Worm (Caenorhabditis elegans) whole organism, L4 larva: Measurements from ENCODE around the gene nspc-20.

ENCODE experiments used
- D1046.2 ChIP-seq: fragments of 200-800 bp; sonication (Bioruptor generic); IDR thresholded peaks from 2 replicates; pipeline ENCODE4 v1.3.6; 2022; ENCODE audit warnings: missing genetic modification characterization, missing compliant biosample characterization
- F10B5.3 ChIP-seq: sonication (generic microtip); optimal IDR thresholded peaks from 2 replicates; lab custom pipeline; 2016; ENCODE audit warnings: mild to moderate bottlenecking, missing genetic modification characterization, missing compliant biosample characterization
- F26F4.8 ChIP-seq: fragments of 200-800 bp; sonication (Bioruptor generic); conservative IDR thresholded peaks from 2 replicates; pipeline ENCODE4 v1.3.6; 2022; ENCODE audit warnings: missing genetic modification characterization, missing compliant biosample characterization
- R02D3.7 ChIP-seq: fragments of 150-350 bp; sonication (generic microtip); optimal IDR thresholded peaks from 3 replicates; lab custom pipeline; 2014; ENCODE audit warnings: missing biosample characterization, missing genetic modification characterization
- T20F7.1 ChIP-seq: fragments of 200-800 bp; sonication (Bioruptor generic); optimal IDR thresholded peaks from 2 replicates; lab custom pipeline; 2018; ENCODE audit warnings: mild to moderate bottlenecking, missing genetic modification characterization, missing compliant biosample characterization
- Y105C5A.15 ChIP-seq: fragments of 200-800 bp; sonication (Bioruptor generic); IDR thresholded peaks from 2 replicates; pipeline ENCODE4 v1.3.6; 2022; ENCODE audit warnings: missing genetic modification characterization, missing compliant biosample characterization
- Y5F2A.4 ChIP-seq: fragments of 200-800 bp; sonication (Bioruptor generic); optimal IDR thresholded peaks from 2 replicates; lab custom pipeline; 2018; ENCODE audit warnings: mild to moderate bottlenecking, missing genetic modification characterization, missing compliant biosample characterization
- Y75B8A.6 ChIP-seq: fragments of 200-800 bp; sonication (Bioruptor generic); IDR thresholded peaks from 2 replicates; pipeline ENCODE4 v1.3.6; 2022; ENCODE audit warnings: missing genetic modification reagents, missing genetic modification characterization, missing compliant biosample characterization
- ZK337.2 ChIP-seq: fragments of 200-800 bp; sonication (Bioruptor generic); IDR thresholded peaks from 2 replicates; pipeline ENCODE4 v1.3.6; 2022; ENCODE audit warnings: missing genetic modification reagents, missing genetic modification characterization, missing compliant biosample characterization
- ZK546.5 ChIP-seq, 2 experiments: sonication (generic microtip); optimal IDR thresholded peaks; 2 replicates each; lab custom pipeline; 2017; ENCODE audit warnings: missing biosample characterization in 2 of 2, missing genetic modification characterization in 2 of 2
- ama-1 ChIP-seq: fragments of 150-350 bp; optimal IDR thresholded peaks from 2 replicates; lab custom pipeline; 2014; ENCODE audit warnings: inconsistent platforms, mixed read lengths
- attf-4 ChIP-seq: sonication (generic microtip); optimal IDR thresholded peaks from 3 replicates; lab custom pipeline; 2017; ENCODE audit warnings: missing biosample characterization, missing genetic modification characterization
- ceh-82 ChIP-seq: sonication (generic microtip); optimal IDR thresholded peaks from 2 replicates; lab custom pipeline; 2017; ENCODE audit warnings: missing biosample characterization, missing genetic modification characterization
- ctbp-1 ChIP-seq: fragments of 200-800 bp; sonication (Bioruptor generic); IDR thresholded peaks from 2 replicates; pipeline ENCODE4 v1.3.6; 2022; ENCODE audit warnings: missing genetic modification reagents, missing genetic modification characterization, missing compliant biosample characterization
- daf-12 ChIP-seq: fragments of 150-350 bp; optimal IDR thresholded peaks from 2 replicates; lab custom pipeline; 2014; ENCODE audit warnings: missing biosample characterization, missing genetic modification reagents, missing genetic modification characterization
- daf-19 ChIP-seq: fragments of 200-800 bp; sonication (Bioruptor generic); conservative IDR thresholded peaks from 2 replicates; pipeline ENCODE4 v1.3.6; 2022; ENCODE audit warnings: missing genetic modification characterization, missing compliant biosample characterization
- daf-8 ChIP-seq: fragments of 200-800 bp; sonication (Bioruptor generic); IDR thresholded peaks from 2 replicates; pipeline ENCODE4 v1.3.6; 2022; ENCODE audit warnings: missing genetic modification characterization, missing compliant biosample characterization
- dmd-6 ChIP-seq: fragments of 200-800 bp; sonication (Bioruptor generic); IDR thresholded peaks from 2 replicates; pipeline ENCODE4 v1.3.6; 2022; ENCODE audit warnings: missing genetic modification reagents, missing genetic modification characterization, missing compliant biosample characterization
- dmd-9 ChIP-seq: fragments of 200-800 bp; sonication (Bioruptor generic); IDR thresholded peaks from 2 replicates; pipeline ENCODE4 v1.3.6; 2022; ENCODE audit warnings: missing genetic modification reagents, missing genetic modification characterization, missing compliant biosample characterization
- dpl-1 ChIP-seq: fragments of 150-350 bp; optimal IDR thresholded peaks from 2 replicates; lab custom pipeline; 2014; ENCODE audit warnings: missing biosample characterization, missing genetic modification reagents, missing genetic modification characterization
- egl-43 ChIP-seq: fragments of 200-800 bp; sonication (Bioruptor generic); IDR thresholded peaks from 2 replicates; pipeline ENCODE4 v1.3.6; 2022; ENCODE audit warnings: missing genetic modification reagents, missing genetic modification characterization, missing compliant biosample characterization
- fkh-10 ChIP-seq: fragments of 150-350 bp; optimal IDR thresholded peaks from 2 replicates; lab custom pipeline; 2014; ENCODE audit warnings: missing biosample characterization, missing genetic modification reagents, missing genetic modification characterization
- gei-8 ChIP-seq: fragments of 200-800 bp; sonication (Bioruptor generic); optimal IDR thresholded peaks from 2 replicates; lab custom pipeline; 2018; ENCODE audit warnings: mild to moderate bottlenecking, missing genetic modification characterization, missing compliant biosample characterization
- hmg-1.1 ChIP-seq: fragments of 200-800 bp; sonication (Bioruptor generic); IDR thresholded peaks from 2 replicates; pipeline ENCODE4 v1.3.6; 2022; ENCODE audit warnings: missing genetic modification reagents, missing genetic modification characterization, missing compliant biosample characterization
- jun-1 ChIP-seq: fragments of 150-350 bp; optimal IDR thresholded peaks from 2 replicates; lab custom pipeline; 2014; ENCODE audit warnings: missing biosample characterization, missing genetic modification reagents, missing genetic modification characterization
- lim-7 ChIP-seq: fragments of 200-800 bp; sonication (Bioruptor generic); IDR thresholded peaks from 2 replicates; pipeline ENCODE4 v1.3.6; 2022; ENCODE audit warnings: missing genetic modification characterization, missing compliant biosample characterization
- lin-1 ChIP-seq: fragments of 200-800 bp; sonication (Bioruptor generic); IDR thresholded peaks from 2 replicates; pipeline ENCODE4 v1.3.6; 2022; ENCODE audit warnings: missing genetic modification reagents, missing genetic modification characterization, missing compliant biosample characterization
- lin-29 ChIP-seq: fragments of 200-800 bp; sonication (Bioruptor generic); IDR thresholded peaks from 2 replicates; pipeline ENCODE4 v1.3.6; 2022; ENCODE audit warnings: missing genetic modification reagents, missing genetic modification characterization, missing compliant biosample characterization
- madf-5 ChIP-seq, 2 experiments: fragments of 200-800 bp; sonication (Bioruptor generic); IDR thresholded peaks; 2 replicates each; pipeline ENCODE4 v1.3.6; 2022; ENCODE audit warnings: missing compliant biosample characterization in 2 of 2, missing genetic modification characterization in 2 of 2
- madf-9 ChIP-seq: fragments of 200-800 bp; sonication (Bioruptor generic); conservative IDR thresholded peaks from 2 replicates; pipeline ENCODE4 v1.3.6; 2022; ENCODE audit warnings: missing genetic modification reagents, missing genetic modification characterization, missing compliant biosample characterization
- mep-1 ChIP-seq: fragments of 150-350 bp; sonication (generic microtip); optimal IDR thresholded peaks from 3 replicates; lab custom pipeline; 2014; ENCODE audit warnings: missing biosample characterization, missing genetic modification characterization
- mxl-2 ChIP-seq: fragments of 200-800 bp; sonication (Bioruptor generic); conservative IDR thresholded peaks from 2 replicates; pipeline ENCODE4 v1.3.6; 2022; ENCODE audit warnings: missing genetic modification reagents, missing genetic modification characterization, missing compliant biosample characterization
- mxl-3 ChIP-seq: fragments of 200-800 bp; sonication (Bioruptor generic); optimal IDR thresholded peaks from 2 replicates; lab custom pipeline; 2018; ENCODE audit warnings: mild to moderate bottlenecking, missing genetic modification characterization, missing compliant biosample characterization
- nhr-237 ChIP-seq: sonication (generic microtip); optimal IDR thresholded peaks from 2 replicates; lab custom pipeline; 2017; ENCODE audit warnings: missing biosample characterization, missing genetic modification characterization
- nhr-25 ChIP-seq: sonication (generic microtip); optimal IDR thresholded peaks from 2 replicates; lab custom pipeline; 2017; ENCODE audit warnings: missing genetic modification characterization, mild to moderate bottlenecking, missing compliant biosample characterization, antibody characterized with exemption, moderate library complexity, borderline replicate concordance; ENCODE audit not compliant: insufficient read depth
- nhr-28 ChIP-seq: fragments of 150-350 bp; optimal IDR thresholded peaks from 2 replicates; lab custom pipeline; 2014; ENCODE audit warnings: missing biosample characterization, missing genetic modification characterization
- nhr-41 ChIP-seq: fragments of 200-800 bp; sonication (Bioruptor generic); IDR thresholded peaks from 2 replicates; pipeline ENCODE4 v1.3.6; 2022; ENCODE audit warnings: missing genetic modification reagents, missing genetic modification characterization, missing compliant biosample characterization
- nhr-42 ChIP-seq: fragments of 200-800 bp; sonication (Bioruptor generic); IDR thresholded peaks from 2 replicates; pipeline ENCODE4 v1.3.6; 2022; ENCODE audit warnings: missing genetic modification characterization, missing compliant biosample characterization
- nhr-6 ChIP-seq: fragments of 150-350 bp; optimal IDR thresholded peaks from 2 replicates; lab custom pipeline; 2014; ENCODE audit warnings: missing biosample characterization, missing genetic modification characterization
- nhr-77 ChIP-seq: fragments of 150-350 bp; optimal IDR thresholded peaks from 2 replicates; lab custom pipeline; 2014; ENCODE audit warnings: missing biosample characterization, missing genetic modification characterization
- php-3 ChIP-seq: fragments of 200-800 bp; sonication (Bioruptor generic); IDR thresholded peaks from 2 replicates; pipeline ENCODE4 v1.3.6; 2022; ENCODE audit warnings: missing genetic modification reagents, missing genetic modification characterization, missing compliant biosample characterization
- sdz-12 ChIP-seq: fragments of 200-800 bp; sonication (Bioruptor generic); optimal IDR thresholded peaks from 2 replicates; lab custom pipeline; 2018; ENCODE audit warnings: mild to moderate bottlenecking, missing genetic modification characterization, missing compliant biosample characterization
- snpc-1.2 ChIP-seq: fragments of 200-800 bp; sonication (Bioruptor generic); IDR thresholded peaks from 2 replicates; pipeline ENCODE4 v1.3.6; 2022; ENCODE audit warnings: missing genetic modification reagents, missing genetic modification characterization, missing compliant biosample characterization
- snpc-4 ChIP-seq: fragments of 150-350 bp; optimal IDR thresholded peaks from 2 replicates; lab custom pipeline; 2014; ENCODE audit warnings: missing biosample characterization, missing genetic modification characterization
- spr-3 ChIP-seq: fragments of 200-800 bp; sonication (Bioruptor generic); optimal IDR thresholded peaks from 2 replicates; lab custom pipeline; 2018; ENCODE audit warnings: mild to moderate bottlenecking, missing genetic modification characterization, missing compliant biosample characterization
- tag-97 ChIP-seq: fragments of 200-800 bp; sonication (Bioruptor generic); IDR thresholded peaks from 2 replicates; pipeline ENCODE4 v1.3.6; 2022; ENCODE audit warnings: missing genetic modification characterization, missing compliant biosample characterization
- tra-1 ChIP-seq: fragments of 200-800 bp; sonication (Bioruptor generic); IDR thresholded peaks from 2 replicates; pipeline ENCODE4 v1.3.6; 2022; ENCODE audit warnings: missing genetic modification reagents, missing genetic modification characterization, missing compliant biosample characterization
- vab-7 ChIP-seq: fragments of 200-800 bp; sonication (Bioruptor generic); IDR thresholded peaks from 2 replicates; pipeline ENCODE4 v1.3.6; 2022; ENCODE audit warnings: missing genetic modification reagents, missing genetic modification characterization, missing compliant biosample characterization
- zip-11 ChIP-seq: fragments of 200-800 bp; sonication (Bioruptor generic); IDR thresholded peaks from 2 replicates; pipeline ENCODE4 v1.3.6; 2022; ENCODE audit warnings: missing genetic modification characterization, missing compliant biosample characterization
- zip-2 ChIP-seq: fragments of 150-350 bp; optimal IDR thresholded peaks from 2 replicates; lab custom pipeline; 2014; ENCODE audit warnings: missing biosample characterization, missing genetic modification characterization
- ztf-7 ChIP-seq: fragments of 150-350 bp; optimal IDR thresholded peaks from 2 replicates; lab custom pipeline; 2014; ENCODE audit warnings: missing biosample characterization, missing genetic modification characterization

The nspc-20 gene

ce11 chrX:14505578-14506353 is 24.2 kb downstream of the nspc-20 start (continued):
- TF ChIP-seq lin-29 (GFP tag; lab: Robert Waterston, UW) (no peak), D1046.2 (GFP tag; lab: Robert Waterston, UW) (no peak), nhr-6 (tag; lab: Kevin White, UChicago) (no peak), zip-2 (no peak), ZK337.2 (GFP tag; lab: Robert Waterston, UW) (0 out of 2 replicates have a peak, but pooled peaks have one; percentile 28), fkh-10 (GFP tag; lab: Kevin White, UChicago) (no peak), R02D3.7 (tag; lab: Kevin White, UChicago) (no peak), php-3 (GFP tag; lab: Robert Waterston, UW) (peak; percentile 41; the same call in 1 of the 2 replicates), nhr-41 (GFP tag; lab: Robert Waterston, UW) (peak; percentile 63; the same call in 1 of the 2 replicates), madf-9 (GFP tag; lab: Robert Waterston, UW) (no peak), dmd-6 (GFP tag; lab: Robert Waterston, UW) (peak; percentile 88), mep-1 (peak; percentile 55), ZK546.5 (tag; optimal IDR thresholded peaks at IDR 0.05; lab: Kevin White, UChicago) (no peak), madf-5 (GFP tag; IDR thresholded peaks at IDR 0.05; lab: Robert Waterston, UW) (no peak), dpl-1 (GFP tag; lab: Kevin White, UChicago) (no peak), dmd-9 (GFP tag; lab: Robert Waterston, UW) (no peak), gei-8 (peak; percentile 68), daf-19 (GFP tag; lab: Robert Waterston, UW) (no peak), F10B5.3 (tag; lab: Kevin White, UChicago) (no peak), Y5F2A.4 (GFP tag; lab: Kevin White, UChicago) (no peak), mxl-3 (GFP tag; lab: Kevin White, UChicago) (peak; percentile 90), ceh-82 (tag; lab: Kevin White, UChicago) (no peak), zip-11 (GFP tag; lab: Robert Waterston, UW) (no peak), spr-3 (no peak), daf-12 (tag; lab: Kevin White, UChicago) (no peak), snpc-4 (tag; lab: Kevin White, UChicago) (peak; percentile 4), nhr-28 (tag; lab: Kevin White, UChicago) (peak; percentile 92), lim-7 (GFP tag; lab: Robert Waterston, UW) (0 out of 2 replicates have a peak, but pooled peaks have one; percentile 45), Y105C5A.15 (GFP tag; lab: Robert Waterston, UW) (no peak), daf-8 (GFP tag; lab: Robert Waterston, UW) (no peak), tag-97 (GFP tag; lab: Robert Waterston, UW) (no peak), lin-1 (peak; percentile 65), ama-1 (lab: Kevin White, UChicago) (no peak), vab-7 (GFP tag; lab: Robert Waterston, UW) (no peak), hmg-1.1 (peak; percentile 54), tra-1 (peak; percentile 83), nhr-237 (tag; lab: Kevin White, UChicago) (no peak), nhr-25 (tag; lab: Kevin White, UChicago) (no peak), egl-43 (GFP tag; lab: Robert Waterston, UW) (peak; percentile 51; the same call in 1 of the 2 replicates), ctbp-1 (GFP tag; lab: Robert Waterston, UW) (0 out of 2 replicates have a peak, but pooled peaks have one; percentile 32), F26F4.8 (no peak), T20F7.1 (no peak), jun-1 (no peak), snpc-1.2 (GFP tag; lab: Robert Waterston, UW) (no peak), mxl-2 (GFP tag; lab: Robert Waterston, UW) (0 out of 2 replicates have a peak, but pooled peaks have one; percentile 23), Y75B8A.6 (no peak), ztf-7 (tag; lab: Kevin White, UChicago) (no peak), nhr-77 (tag; lab: Kevin White, UChicago) (peak; percentile 78), attf-4 (no peak), nhr-42 (GFP tag; lab: Robert Waterston, UW) (0 out of 2 replicates have a peak, but pooled peaks have one; percentile 42), sdz-12 (GFP tag; lab: Kevin White, UChicago) (no peak)
